Fruit fly (Drosophila melanogaster): ENCODE data around the gene CG34027.
"Not testable (repeated sequence)": the region's sequence is repeated elsewhere in the genome, so short reads cannot be mapped to it uniquely, and the experiment has no call there.

CG34027 gene

dm6 chr3R:25108932-25109331 lies at the start of gene CG34027:
CG34027 (minus strand) TSS chr3R:25109032.
- TF ChIP-seq CG1620 (GFP tag; optimal IDR thresholded peaks at IDR 0.05) = no peak
- no peak for TF ChIP-seq CG7045 (GFP tag; optimal IDR thresholded peaks at IDR 0.05)
- no peak for TF ChIP-seq cnc (optimal IDR thresholded peaks at IDR 0.05)
- no peak for TF ChIP-seq bab1 (GFP tag; optimal IDR thresholded peaks at IDR 0.05)
- no peak for TF ChIP-seq CG7101 (tag; optimal IDR thresholded peaks at IDR 0.05)
- no peak for TF ChIP-seq CG11617 (GFP tag; optimal IDR thresholded peaks at IDR 0.05)
- TF ChIP-seq Clk (GFP tag; optimal IDR thresholded peaks at IDR 0.05) = no peak
- TF ChIP-seq Crg-1 (GFP tag; optimal IDR thresholded peaks at IDR 0.05) = no peak
- TF ChIP-seq Hr96 (GFP tag; optimal IDR thresholded peaks at IDR 0.05) = no peak
- TF ChIP-seq kay (GFP tag; ENCODE audit: borderline replicate concordance) = no peak
- no peak for TF ChIP-seq CG33017 (tag; optimal IDR thresholded peaks at IDR 0.05)
- TF ChIP-seq pad (GFP tag; optimal IDR thresholded peaks at IDR 0.05) = no peak
- TF ChIP-seq Mnt (GFP tag; optimal IDR thresholded peaks at IDR 0.05) = no peak
- no peak for TF ChIP-seq cic (GFP tag; optimal IDR thresholded peaks at IDR 0.05)
- no peak for TF ChIP-seq CG5204 (GFP tag; optimal IDR thresholded peaks at IDR 0.05)
- no peak for TF ChIP-seq toe (GFP tag; optimal IDR thresholded peaks at IDR 0.05)

- TF ChIP-seq CG5204 (GFP tag; optimal IDR thresholded peaks at IDR 0.05) = no peak
- TF ChIP-seq CG7101 (tag; optimal IDR thresholded peaks at IDR 0.05) = peak; percentile 11
- TF ChIP-seq CG12768 (GFP tag; optimal IDR thresholded peaks at IDR 0.05) = no peak
- TF ChIP-seq CG11617 (GFP tag; optimal IDR thresholded peaks at IDR 0.05) = no peak
- TF ChIP-seq cnc (optimal IDR thresholded peaks at IDR 0.05) = no peak
- peak; percentile 70 for TF ChIP-seq kay (GFP tag; ENCODE audit: borderline replicate concordance)
- TF ChIP-seq Hr96 (GFP tag; optimal IDR thresholded peaks at IDR 0.05) = no peak
- TF ChIP-seq Clk (GFP tag; optimal IDR thresholded peaks at IDR 0.05) = no peak
- no peak for TF ChIP-seq ovo (GFP tag; optimal IDR thresholded peaks at IDR 0.05)
- no peak for TF ChIP-seq Crg-1 (GFP tag; optimal IDR thresholded peaks at IDR 0.05)
- no peak for TF ChIP-seq CG1620 (GFP tag; optimal IDR thresholded peaks at IDR 0.05)
- TF ChIP-seq cic (GFP tag; optimal IDR thresholded peaks at IDR 0.05) = no peak
- no peak for TF ChIP-seq tj (GFP tag; optimal IDR thresholded peaks at IDR 0.05)
- TF ChIP-seq Mnt (GFP tag; optimal IDR thresholded peaks at IDR 0.05) = no peak
- no peak for TF ChIP-seq toe (GFP tag; optimal IDR thresholded peaks at IDR 0.05)
These were observed 43.5 kb upstream of the CG34027 start for dm6 chr3R:25152342-25152741.

dm6 chr3R:25137565-25138367 lies 28.9 kb upstream of the CG34027 start, which contains the start of gene danr:
danr (plus strand) TSS chr3R:25138072.
- TF ChIP-seq toe (GFP tag; optimal IDR thresholded peaks at IDR 0.05) (no peak), Mnt (GFP tag; optimal IDR thresholded peaks at IDR 0.05) (peak; percentile 28)

- TF ChIP-seq Hr96 (GFP tag; optimal IDR thresholded peaks at IDR 0.05); CG33017 (tag; optimal IDR thresholded peaks at IDR 0.05); ovo (GFP tag; optimal IDR thresholded peaks at IDR 0.05): not testable (repeated sequence)
These were observed 22.2 kb upstream of the CG34027 start, which contains the start of gene Bili for dm6 chr3R:25131042-25131441. Bili (plus strand) TSS chr3R:25131306.

- TF ChIP-seq CG7101 (tag; optimal IDR thresholded peaks at IDR 0.05) = no peak
- TF ChIP-seq kay (GFP tag; ENCODE audit: borderline replicate concordance) = peak; percentile 37
- TF ChIP-seq Hr96 (GFP tag; optimal IDR thresholded peaks at IDR 0.05) = peak; percentile 21
- TF ChIP-seq CG7045 (GFP tag; optimal IDR thresholded peaks at IDR 0.05) = no peak
- peak; percentile 5 for TF ChIP-seq CG5204 (GFP tag; optimal IDR thresholded peaks at IDR 0.05)
- TF ChIP-seq CG1620 (GFP tag; optimal IDR thresholded peaks at IDR 0.05) = no peak
- peak; percentile 1 for TF ChIP-seq CG14711 (tag; optimal IDR thresholded peaks at IDR 0.05)
- no peak for TF ChIP-seq tj (GFP tag; optimal IDR thresholded peaks at IDR 0.05)
- peak; percentile 43 for TF ChIP-seq Mnt (GFP tag; optimal IDR thresholded peaks at IDR 0.05)
- no peak for TF ChIP-seq ovo (GFP tag; optimal IDR thresholded peaks at IDR 0.05)
- no peak for TF ChIP-seq Clk (GFP tag; optimal IDR thresholded peaks at IDR 0.05)
- peak in 1 of 2 experiments; percentile 69 for TF ChIP-seq cnc (optimal IDR thresholded peaks at IDR 0.05)
- TF ChIP-seq toe (GFP tag; optimal IDR thresholded peaks at IDR 0.05) = peak; percentile 43
These were observed 18.4 kb upstream of the CG34027 start, which contains the start of the genes Mocs2A, Mocs2B and Clbn for dm6 chr3R:25127231-25127689. Mocs2A (minus strand) TSS chr3R:25127359. Mocs2B (minus strand) TSS chr3R:25127359. Clbn (plus strand) TSS chr3R:25127502.

dm6 chr3R:25126823-25127222 lies 18.0 kb upstream of the CG34027 start:
- TF ChIP-seq kay (GFP tag; ENCODE audit: borderline replicate concordance) = no peak
- TF ChIP-seq Mnt (GFP tag; optimal IDR thresholded peaks at IDR 0.05) = no peak
- no peak for TF ChIP-seq Hr96 (GFP tag; optimal IDR thresholded peaks at IDR 0.05)
- TF ChIP-seq CG14711 (tag; optimal IDR thresholded peaks at IDR 0.05) = no peak
- no peak for TF ChIP-seq cic (GFP tag; optimal IDR thresholded peaks at IDR 0.05)
- TF ChIP-seq bab1 (GFP tag; optimal IDR thresholded peaks at IDR 0.05) = no peak
- no peak for TF ChIP-seq CG33017 (tag; optimal IDR thresholded peaks at IDR 0.05)
- TF ChIP-seq CG11617 (GFP tag; optimal IDR thresholded peaks at IDR 0.05) = no peak
- no peak for TF ChIP-seq CG7101 (tag; optimal IDR thresholded peaks at IDR 0.05)
- TF ChIP-seq tj (GFP tag; optimal IDR thresholded peaks at IDR 0.05) = no peak
- no peak for TF ChIP-seq CG1620 (GFP tag; optimal IDR thresholded peaks at IDR 0.05)
- TF ChIP-seq toe (GFP tag; optimal IDR thresholded peaks at IDR 0.05) = no peak
